Worm (Caenorhabditis elegans) whole organism, early embryonic: ENCODE results near the gene F53A2.3.

Experiments
- B0310.2 ChIP-seq: sonication (generic microtip); optimal IDR thresholded peaks from 2 replicates; lab custom pipeline; 2016; ENCODE audit warnings: mild to moderate bottlenecking, missing genetic modification characterization, missing compliant biosample characterization
- F13C5.2 ChIP-seq: sonication (generic microtip); optimal IDR thresholded peaks from 2 replicates; lab custom pipeline; 2017; ENCODE audit warnings: mild to moderate bottlenecking, missing genetic modification characterization, inconsistent platforms, missing compliant biosample characterization
- aly-1 ChIP-seq: sonication (generic microtip); optimal IDR thresholded peaks from 2 replicates; lab custom pipeline; 2016; ENCODE audit warnings: missing genetic modification characterization, missing compliant biosample characterization
- ama-1 ChIP-seq: fragments of 150-350 bp; optimal IDR thresholded peaks from 2 replicates; lab custom pipeline; 2014
- ceh-13 ChIP-seq: fragments of 200-800 bp; sonication (Bioruptor generic); optimal IDR thresholded peaks from 2 replicates; lab custom pipeline; 2018; ENCODE audit warnings: mild to moderate bottlenecking, missing genetic modification characterization, missing compliant biosample characterization
- ceh-36 ChIP-seq: sonication (generic microtip); optimal IDR thresholded peaks from 2 replicates; lab custom pipeline; 2016; ENCODE audit warnings: missing genetic modification characterization, inconsistent platforms, missing compliant biosample characterization
- ets-7 ChIP-seq: sonication (generic microtip); optimal IDR thresholded peaks from 2 replicates; lab custom pipeline; 2016; ENCODE audit warnings: missing genotype, missing genetic modification characterization, missing compliant biosample characterization
- flt-1 ChIP-seq: fragments of 200-800 bp; sonication (Bioruptor generic); IDR thresholded peaks from 2 replicates; pipeline ENCODE4 v1.3.6; 2022; ENCODE audit warnings: missing genetic modification characterization, missing compliant biosample characterization
- hmbx-1 ChIP-seq: sonication (generic microtip); optimal IDR thresholded peaks from 2 replicates; lab custom pipeline; 2016; ENCODE audit warnings: mild to moderate bottlenecking, missing genetic modification characterization, missing compliant biosample characterization
- hmg-4 ChIP-seq: fragments of 200-800 bp; sonication (Bioruptor generic); optimal IDR thresholded peaks from 2 replicates; lab custom pipeline; 2018; ENCODE audit warnings: mild to moderate bottlenecking, missing genetic modification characterization, missing compliant biosample characterization
- hnd-1 ChIP-seq: sonication (generic microtip); optimal IDR thresholded peaks from 2 replicates; lab custom pipeline; 2016; ENCODE audit warnings: missing genetic modification characterization, missing compliant biosample characterization
- pes-1 ChIP-seq: fragments of 200-800 bp; sonication (Bioruptor generic); IDR thresholded peaks from 2 replicates; pipeline ENCODE4 v1.3.6; 2022; ENCODE audit warnings: missing genetic modification reagents, missing genetic modification characterization, missing compliant biosample characterization
- scrt-1 ChIP-seq: fragments of 200-800 bp; sonication (Bioruptor generic); IDR thresholded peaks from 2 replicates; pipeline ENCODE4 v1.3.6; 2022; ENCODE audit warnings: missing genetic modification characterization, missing compliant biosample characterization
- sea-1 ChIP-seq: fragments of 200-800 bp; sonication (Bioruptor generic); conservative IDR thresholded peaks from 2 replicates; pipeline ENCODE4 v1.3.6; 2022; ENCODE audit warnings: missing genetic modification characterization, missing compliant biosample characterization
- tbx-11 ChIP-seq: fragments of 200-800 bp; sonication (Bioruptor generic); IDR thresholded peaks from 2 replicates; pipeline ENCODE4 v1.3.6; 2022; ENCODE audit warnings: missing genetic modification characterization, missing compliant biosample characterization
- tbx-37 ChIP-seq: fragments of 200-800 bp; sonication (Bioruptor generic); conservative IDR thresholded peaks from 2 replicates; pipeline ENCODE4 v1.3.6; 2022; ENCODE audit warnings: missing genetic modification reagents, missing genetic modification characterization, missing compliant biosample characterization
- tra-4 ChIP-seq: sonication (generic microtip); optimal IDR thresholded peaks from 2 replicates; lab custom pipeline; 2017; ENCODE audit warnings: missing genetic modification characterization, missing compliant biosample characterization

F53A2.3 gene

ce11 chrIII:13317383-13317911 lies 22.1 kb downstream of the F53A2.3 start:
- no peak for TF ChIP-seq hnd-1
- no peak for TF ChIP-seq hmg-4
- TF ChIP-seq hmbx-1 = no peak
- no peak for TF ChIP-seq aly-1 (tag; lab: Kevin White, UChicago)
- no peak for TF ChIP-seq ama-1

- TF ChIP-seq tbx-11 (GFP tag; lab: Robert Waterston, UW) (no peak), F13C5.2 (tag; lab: Kevin White, UChicago) (no peak), sea-1 (no peak), ceh-36 (tag; lab: Kevin White, UChicago) (no peak), hnd-1 (no peak), B0310.2 (tag; lab: Kevin White, UChicago) (no peak), tbx-37 (GFP tag; lab: Robert Waterston, UW) (no peak), hmg-4 (no peak), tra-4 (tag; lab: Kevin White, UChicago) (no peak), ceh-13 (GFP tag; lab: Kevin White, UChicago) (no peak), flt-1 (GFP tag; lab: Robert Waterston, UW) (no peak), ets-7 (tag; lab: Kevin White, UChicago) (no peak), scrt-1 (GFP tag; lab: Robert Waterston, UW) (no peak), hmbx-1 (no peak), pes-1 (GFP tag; lab: Robert Waterston, UW) (no peak)
These were observed 22.6 kb downstream of the F53A2.3 start for ce11 chrIII:13316935-13317334.

ce11 chrIII:13315071-13315470 lies 24.5 kb downstream of the F53A2.3 start, which contains the start of gene dph-7:
Gene dph-7 (plus strand): TSS chrIII:13315123.
- TF ChIP-seq ceh-36 (tag; lab: Kevin White, UChicago) (no peak), scrt-1 (GFP tag; lab: Robert Waterston, UW) (no peak)

- TF ChIP-seq hnd-1 = no peak
- TF ChIP-seq tbx-11 (GFP tag; lab: Robert Waterston, UW) = no peak
- TF ChIP-seq sea-1 = no peak
- no peak for TF ChIP-seq F13C5.2 (tag; lab: Kevin White, UChicago)
- TF ChIP-seq ceh-36 (tag; lab: Kevin White, UChicago) = no peak
- no peak for TF ChIP-seq pes-1 (GFP tag; lab: Robert Waterston, UW)
- TF ChIP-seq B0310.2 (tag; lab: Kevin White, UChicago) = no peak
- TF ChIP-seq flt-1 (GFP tag; lab: Robert Waterston, UW) = no peak
- TF ChIP-seq hmg-4 = no peak
- no peak for TF ChIP-seq tbx-37 (GFP tag; lab: Robert Waterston, UW)
- TF ChIP-seq tra-4 (tag; lab: Kevin White, UChicago) = no peak
- no peak for TF ChIP-seq ceh-13 (GFP tag; lab: Kevin White, UChicago)
- no peak for TF ChIP-seq hmbx-1
- TF ChIP-seq ets-7 (tag; lab: Kevin White, UChicago) = no peak
- no peak for TF ChIP-seq ama-1
- TF ChIP-seq scrt-1 (GFP tag; lab: Robert Waterston, UW) = no peak
- TF ChIP-seq aly-1 (tag; lab: Kevin White, UChicago) = no peak
These were observed 24.9 kb downstream of the F53A2.3 start for ce11 chrIII:13314636-13315035.

- TF ChIP-seq B0310.2 (tag; lab: Kevin White, UChicago) = no peak
- TF ChIP-seq aly-1 (tag; lab: Kevin White, UChicago) = no peak
- TF ChIP-seq hmbx-1 = no peak
- no peak for TF ChIP-seq tra-4 (tag; lab: Kevin White, UChicago)
- no peak for TF ChIP-seq sea-1
- no peak for TF ChIP-seq pes-1 (GFP tag; lab: Robert Waterston, UW)
These were observed 25.8 kb downstream of the F53A2.3 start, which contains the start of gene Y43F4B.10 for ce11 chrIII:13313788-13314187. Gene Y43F4B.10 (plus strand): TSS chrIII:13314068.

- TF ChIP-seq ceh-13 (GFP tag; lab: Kevin White, UChicago) (no peak), pes-1 (GFP tag; lab: Robert Waterston, UW) (no peak), tra-4 (tag; lab: Kevin White, UChicago) (no peak), flt-1 (GFP tag; lab: Robert Waterston, UW) (no peak), aly-1 (tag; lab: Kevin White, UChicago) (no peak), ceh-36 (tag; lab: Kevin White, UChicago) (no peak), hmg-4 (no peak), ets-7 (tag; lab: Kevin White, UChicago) (no peak), F13C5.2 (tag; lab: Kevin White, UChicago) (no peak), hmbx-1 (no peak), hnd-1 (no peak), tbx-11 (GFP tag; lab: Robert Waterston, UW) (no peak), scrt-1 (GFP tag; lab: Robert Waterston, UW) (no peak), ama-1 (no peak), tbx-37 (GFP tag; lab: Robert Waterston, UW) (no peak), sea-1 (no peak), B0310.2 (tag; lab: Kevin White, UChicago) (no peak)
These were observed 29.0 kb downstream of the F53A2.3 start for ce11 chrIII:13310552-13310951.

ce11 chrIII:13307107-13307506 lies 32.5 kb downstream of the F53A2.3 start, which contains the start of the genes klp-19 and slc-36.1:
Gene klp-19 (minus strand): TSS chrIII:13307259.
Gene slc-36.1 (plus strand): TSS chrIII:13307502.
- TF ChIP-seq tbx-11 (GFP tag; lab: Robert Waterston, UW) (no peak), ama-1 (no peak), tra-4 (tag; lab: Kevin White, UChicago) (no peak), hnd-1 (no peak), pes-1 (GFP tag; lab: Robert Waterston, UW) (no peak), hmg-4 (no peak), F13C5.2 (tag; lab: Kevin White, UChicago) (peak; percentile 19), flt-1 (GFP tag; lab: Robert Waterston, UW) (no peak)

ce11 chrIII:13305537-13305936 lies 34.0 kb downstream of the F53A2.3 start:
- TF ChIP-seq hmg-4 = no peak
- no peak for TF ChIP-seq sea-1
- no peak for TF ChIP-seq flt-1 (GFP tag; lab: Robert Waterston, UW)
